Fruit fly (Drosophila melanogaster): ENCODE measurements around the gene CG11756.
A peak's percentile ranks its signal among the peaks of the same experiment; 100 is the strongest.

CG11756 gene

dm6 chrX:11338047-11338747 lies 9.7 kb upstream of the CG11756 start (continued):
- TF ChIP-seq exex (tag; optimal IDR thresholded peaks at IDR 0.05) (no peak), NC2α (GFP tag; optimal IDR thresholded peaks at IDR 0.05) (no peak), CG7963 (GFP tag; IDR thresholded peaks at IDR 0.05; ENCODE audit: partially characterized antibody) (no peak), sima (GFP tag; optimal IDR thresholded peaks at IDR 0.05) (peak; percentile 33), danr (GFP tag; IDR thresholded peaks at IDR 0.05) (peak; percentile 34; the same call in 1 of the 2 replicates), lov (optimal IDR thresholded peaks at IDR 0.05) (no peak), lov (GFP tag; IDR thresholded peaks at IDR 0.05) (no peak)

dm6 chrX:11338973-11339867 lies 8.7 kb upstream of the CG11756 start:
- TF ChIP-seq Abd-B (GFP tag; optimal IDR thresholded peaks at IDR 0.05) (peak; percentile 53), ash1 (GFP tag; optimal IDR thresholded peaks at IDR 0.05) (no peak), Dll (GFP tag; IDR thresholded peaks at IDR 0.05; ENCODE audit: partially characterized antibody) (peak; percentile 92), hkb (optimal IDR thresholded peaks at IDR 0.05) (peak; percentile 68), hkb (GFP tag; IDR thresholded peaks at IDR 0.05) (no peak), Hmr (GFP tag; optimal IDR thresholded peaks at IDR 0.05) (peak; percentile 55), ase (GFP tag; IDR thresholded peaks at IDR 0.05) (no peak), CG12942 (GFP tag; optimal IDR thresholded peaks at IDR 0.05) (peak; percentile 44), CG14710 (tag; optimal IDR thresholded peaks at IDR 0.05) (peak; percentile 76), CG3847 (GFP tag; IDR thresholded peaks at IDR 0.05) (peak; percentile 72), ssp (GFP tag; IDR thresholded peaks at IDR 0.05) (peak; percentile 35), twi (tag; optimal IDR thresholded peaks at IDR 0.05) (peak; percentile 15), lilli (GFP tag; optimal IDR thresholded peaks at IDR 0.05) (peak; percentile 75), PHDP (tag; optimal IDR thresholded peaks at IDR 0.05) (no peak), CG34376 (GFP tag; optimal IDR thresholded peaks at IDR 0.05) (no peak), CG18011 (GFP tag; optimal IDR thresholded peaks at IDR 0.05) (no peak), Dfd (GFP tag; optimal IDR thresholded peaks at IDR 0.05) (no peak), crp (GFP tag; optimal IDR thresholded peaks at IDR 0.05) (peak; percentile 26 to 86), CG4328 (GFP tag; optimal IDR thresholded peaks at IDR 0.05) (peak; percentile 15), shn (GFP tag; optimal IDR thresholded peaks at IDR 0.05) (peak; percentile 45), tx (GFP tag; optimal IDR thresholded peaks at IDR 0.05) (peak; percentile 48), bab2 (GFP tag; optimal IDR thresholded peaks at IDR 0.05) (no peak), CG6683 (GFP tag; optimal IDR thresholded peaks at IDR 0.05) (no peak), Blimp-1 (GFP tag; optimal IDR thresholded peaks at IDR 0.05) (peak; percentile 17), Sry-δ (GFP tag; optimal IDR thresholded peaks at IDR 0.05) (peak; percentile 97), sima (GFP tag; optimal IDR thresholded peaks at IDR 0.05) (no peak), amos (GFP tag; IDR thresholded peaks at IDR 0.05; ENCODE audit: partially characterized antibody) (peak; percentile 91), insv (GFP tag; optimal IDR thresholded peaks at IDR 0.05) (peak; percentile 84 to 98), CG2889 (GFP tag; IDR thresholded peaks at IDR 0.05) (0 out of 3 replicates have a peak, but pooled peaks have one; percentile 27), Taf1 (GFP tag; IDR thresholded peaks at IDR 0.05) (no peak), Dad (GFP tag; optimal IDR thresholded peaks at IDR 0.05) (no peak), CG17829 (tag; optimal IDR thresholded peaks at IDR 0.05) (peak; percentile 50), odd (GFP tag; optimal IDR thresholded peaks at IDR 0.05) (no peak), CG10565 (GFP tag; optimal IDR thresholded peaks at IDR 0.05) (no peak), NfI (GFP tag; optimal IDR thresholded peaks at IDR 0.05) (peak; percentile 43), CG9876 (GFP tag; optimal IDR thresholded peaks at IDR 0.05) (peak; percentile 13), chif (GFP tag; optimal IDR thresholded peaks at IDR 0.05) (peak in 1 of 2 experiments; percentile 31), zf30C (GFP tag; optimal IDR thresholded peaks at IDR 0.05) (no peak), CG3281 (GFP tag; optimal IDR thresholded peaks at IDR 0.05) (no peak), CG12155 (GFP tag; optimal IDR thresholded peaks at IDR 0.05) (peak; percentile 45)
